Worm (Caenorhabditis elegans): ENCODE results near the gene F35B3.7.

ce11 chrX:17019098-17019497 lies 23.8 kb downstream of the F35B3.7 start:
- no peak for TF ChIP-seq R02D3.7 (tag; optimal IDR thresholded peaks at IDR 0.05)
- TF ChIP-seq pha-4 (tag; optimal IDR thresholded peaks at IDR 0.05) = no peak
- TF ChIP-seq jun-1 (tag; optimal IDR thresholded peaks at IDR 0.05) = no peak
- TF ChIP-seq ama-1 (optimal IDR thresholded peaks at IDR 0.05) = no peak
- TF ChIP-seq fos-1 (tag; optimal IDR thresholded peaks at IDR 0.05) = no peak
- no peak for TF ChIP-seq unc-62 (GFP tag; optimal IDR thresholded peaks at IDR 0.05)
- no peak for TF ChIP-seq snpc-4 (tag; optimal IDR thresholded peaks at IDR 0.05)
- TF ChIP-seq aly-2 (tag; optimal IDR thresholded peaks at IDR 0.05) = no peak

Data from whole organism, L3 larva.